Fruit fly (Drosophila melanogaster) whole organism, pupa: Measurements from ENCODE around the gene Ufsp2.

Source experiments
- CG10348 ChIP-seq: fragments of 200-800 bp; sonication (Bioruptor generic); IDR thresholded peaks from 2 replicates; pipeline ENCODE4 v1.3.6; 2022; ENCODE audit warnings: missing biosample characterization, missing genetic modification characterization
- CG14655 ChIP-seq: fragments of 200-800 bp; sonication (Bioruptor generic); optimal IDR thresholded peaks from 3 replicates; lab custom pipeline; 2017; ENCODE audit warnings: mild to moderate bottlenecking, missing biosample characterization, missing genetic modification reagents, missing genetic modification characterization
- CG15710 ChIP-seq: fragments of 200-800 bp; sonication (Bioruptor generic); optimal IDR thresholded peaks from 2 replicates; lab custom pipeline; 2018; ENCODE audit warnings: missing biosample characterization, mild to moderate bottlenecking, missing genetic modification characterization, moderate library complexity
- CG8301 ChIP-seq: fragments of 200-800 bp; sonication (Bioruptor generic); optimal IDR thresholded peaks from 2 replicates; lab custom pipeline; 2018; ENCODE audit warnings: missing biosample characterization, mild to moderate bottlenecking, missing genetic modification characterization
- Pif1A ChIP-seq: fragments of 200-800 bp; sonication (Bioruptor generic); optimal IDR thresholded peaks from 3 replicates; lab custom pipeline; 2016; ENCODE audit warnings: missing biosample characterization, missing genetic modification characterization
- Pif1B ChIP-seq: fragments of 200-800 bp; sonication (Bioruptor generic); optimal IDR thresholded peaks from 3 replicates; lab custom pipeline; 2016; ENCODE audit warnings: missing biosample characterization, missing genetic modification characterization
- Snoo ChIP-seq: fragments of 200-800 bp; sonication (Bioruptor generic); optimal IDR thresholded peaks from 3 replicates; lab custom pipeline; 2017; ENCODE audit warnings: missing biosample characterization, mild to moderate bottlenecking, missing genetic modification characterization, inconsistent platforms
- fd96Ca ChIP-seq: fragments of 200-800 bp; sonication (Bioruptor generic); IDR thresholded peaks from 3 replicates; pipeline ENCODE4 v1.3.6; 2022; ENCODE audit warnings: missing biosample characterization, missing genetic modification characterization
- gl ChIP-seq: fragments of 200-800 bp; sonication (Bioruptor generic); optimal IDR thresholded peaks from 2 replicates; lab custom pipeline; 2018; ENCODE audit warnings: missing biosample characterization, mild to moderate bottlenecking, missing genetic modification characterization
- rn ChIP-seq: fragments of 200-800 bp; sonication (Bioruptor generic); IDR thresholded peaks from 2 replicates; pipeline ENCODE4 v1.3.6; 2022; ENCODE audit warnings: missing biosample characterization, missing genetic modification characterization

DNA sequence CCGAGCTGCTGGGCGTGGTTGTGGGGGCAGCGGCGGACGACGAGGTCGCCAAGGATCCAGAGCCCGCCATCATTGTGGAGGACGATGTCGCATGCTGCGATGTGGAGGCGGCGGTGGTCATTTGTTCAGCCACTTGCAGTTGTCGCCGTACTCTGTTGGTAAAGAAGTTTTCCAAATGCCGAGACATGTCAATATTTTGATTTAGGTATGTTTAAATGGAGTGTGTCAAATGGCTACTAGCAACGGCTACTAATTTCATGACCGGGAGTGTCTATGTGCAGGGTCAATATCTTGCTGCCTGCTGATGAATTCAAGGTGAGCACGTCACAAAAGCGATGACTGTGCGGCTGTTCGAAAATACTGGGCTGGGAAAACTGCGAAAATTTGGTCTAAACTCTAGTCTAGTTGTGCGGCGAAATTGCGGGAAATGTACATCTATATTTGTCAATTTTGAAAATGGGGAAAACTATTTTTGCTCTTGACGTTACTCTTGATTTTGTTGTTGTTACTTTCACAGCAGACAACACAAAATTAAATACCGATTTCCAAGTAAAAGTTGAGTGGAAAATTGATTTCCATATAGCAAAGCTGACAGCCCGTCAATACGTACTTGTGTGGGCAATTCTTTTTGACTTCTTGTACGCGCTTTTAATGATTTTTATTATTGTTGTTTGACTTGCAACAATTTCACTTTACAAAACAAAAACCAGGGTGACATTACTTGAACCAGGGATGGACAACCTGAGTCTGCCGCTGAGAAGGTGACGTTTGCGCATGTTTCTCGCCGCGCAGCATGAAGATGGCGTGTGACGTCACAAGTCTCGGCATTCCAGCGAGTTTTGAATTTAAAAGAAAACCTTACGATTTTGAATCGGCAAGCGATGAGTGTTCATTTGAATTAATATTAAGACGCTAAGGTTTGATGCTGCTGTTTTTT, 11.3 kb downstream of the Ufsp2 start, which contains the start of gene CG7656:
- TF ChIP-seq CG8301 (tag; lab: Kevin White, UChicago), result no peak
- TF ChIP-seq rn (GFP tag; lab: Robert Waterston, UW), result 0 out of 2 replicates have a peak, but pooled peaks have one; percentile 41
- TF ChIP-seq fd96Ca (GFP tag; lab: Robert Waterston, UW), result peak; percentile 53; the same call in 2 of the 3 replicates
- TF ChIP-seq Snoo, result peak; percentile 52
- TF ChIP-seq gl, result peak; percentile 10
- no peak for TF ChIP-seq CG14655 (GFP tag; lab: Kevin White, UChicago)
- TF ChIP-seq Pif1A (GFP tag; lab: Kevin White, UChicago), result peak; percentile 29
- TF ChIP-seq CG10348 (GFP tag; lab: Robert Waterston, UW), result no peak
- TF ChIP-seq CG15710 (tag; lab: Kevin White, UChicago), result peak; percentile 25
- TF ChIP-seq Pif1B (GFP tag; lab: Kevin White, UChicago), result no peak
